Fruit fly (Drosophila melanogaster) whole organism, embryonic: Measurements from ENCODE around the gene HDAC4.
A peak's percentile ranks its signal among the peaks of the same experiment; 100 is the strongest.

Source experiments
- Antp ChIP-seq: fragments of 200-800 bp; sonication (Bioruptor generic); optimal IDR thresholded peaks from 3 replicates; lab custom pipeline; 2016; ENCODE audit warnings: missing biosample characterization, missing genetic modification characterization
- CG10462 ChIP-seq: fragments of 200-800 bp; sonication (Bioruptor generic); optimal IDR thresholded peaks from 2 replicates; lab custom pipeline; 2016; ENCODE audit warnings: missing biosample characterization, missing genetic modification characterization
- CG10979 ChIP-seq: fragments of 200-800 bp; sonication (Bioruptor generic); optimal IDR thresholded peaks from 2 replicates; lab custom pipeline; 2018; ENCODE audit warnings: missing biosample characterization, mild to moderate bottlenecking, missing genetic modification characterization, moderate library complexity
- CG12219 ChIP-seq: fragments of 200-800 bp; sonication (Bioruptor generic); optimal IDR thresholded peaks from 3 replicates; lab custom pipeline; 2018; ENCODE audit warnings: missing biosample characterization, mild to moderate bottlenecking, missing genetic modification characterization
- CG14441 ChIP-seq: fragments of 200-800 bp; sonication (Bioruptor generic); IDR thresholded peaks from 2 replicates; pipeline ENCODE4 v1.3.6; 2022; ENCODE audit warnings: missing biosample characterization, missing genetic modification characterization
- CG15479 ChIP-seq: fragments of 200-800 bp; sonication (Bioruptor generic); optimal IDR thresholded peaks from 3 replicates; lab custom pipeline; 2019; ENCODE audit warnings: missing biosample characterization, mild to moderate bottlenecking, missing genetic modification characterization, moderate library complexity
- CG17328 ChIP-seq: fragments of 200-800 bp; sonication (Bioruptor generic); IDR thresholded peaks from 2 replicates; pipeline ENCODE4 v1.3.6; 2022; ENCODE audit warnings: missing biosample characterization, missing genetic modification characterization
- CG4282 ChIP-seq: fragments of 200-800 bp; sonication (Bioruptor generic); optimal IDR thresholded peaks from 2 replicates; lab custom pipeline; 2016; ENCODE audit warnings: missing biosample characterization, missing genetic modification characterization
- CG43689 ChIP-seq: fragments of 200-800 bp; sonication (Bioruptor generic); IDR thresholded peaks from 2 replicates; pipeline ENCODE4 v1.3.6; 2022; ENCODE audit warnings: missing biosample characterization, missing genetic modification characterization
- CG5953 ChIP-seq: fragments of 200-800 bp; sonication (Bioruptor generic); IDR thresholded peaks from 2 replicates; pipeline ENCODE4 v1.3.6; 2022; ENCODE audit warnings: missing biosample characterization, missing genetic modification characterization
- CG6272 ChIP-seq: fragments of 200-800 bp; sonication (Bioruptor generic); IDR thresholded peaks from 2 replicates; pipeline ENCODE4 v1.3.6; 2022; ENCODE audit warnings: missing biosample characterization, missing genetic modification characterization
- CG7357 ChIP-seq: fragments of 200-800 bp; sonication (Bioruptor generic); IDR thresholded peaks from 3 replicates; pipeline ENCODE4 v1.3.6; 2022; ENCODE audit warnings: missing biosample characterization, missing genetic modification characterization
- CG7928 ChIP-seq: fragments of 200-800 bp; sonication (Bioruptor generic); optimal IDR thresholded peaks from 2 replicates; lab custom pipeline; 2017; ENCODE audit warnings: missing biosample characterization, mild to moderate bottlenecking, missing genetic modification characterization
- CG7963 ChIP-seq: fragments of 200-800 bp; sonication (Bioruptor generic); IDR thresholded peaks from 3 replicates; pipeline ENCODE4 v1.3.6; 2022; ENCODE audit warnings: missing biosample characterization, missing genetic modification characterization; ENCODE audit not compliant: partially characterized antibody
- CG8924 ChIP-seq: fragments of 200-800 bp; optimal IDR thresholded peaks from 3 replicates; lab custom pipeline; 2019; ENCODE audit warnings: missing biosample characterization, mild to moderate bottlenecking, missing genetic modification characterization, moderate library complexity
- CHES-1-like ChIP-seq: fragments of 200-800 bp; sonication (Bioruptor generic); optimal IDR thresholded peaks from 2 replicates; lab custom pipeline; 2016; ENCODE audit warnings: missing biosample characterization, missing genetic modification characterization
- D19A ChIP-seq: fragments of 200-800 bp; optimal IDR thresholded peaks from 3 replicates; lab custom pipeline; 2019; ENCODE audit warnings: missing biosample characterization, mild to moderate bottlenecking, missing genetic modification characterization, moderate library complexity
- D19B ChIP-seq: fragments of 200-800 bp; sonication (Bioruptor generic); optimal IDR thresholded peaks from 2 replicates; lab custom pipeline; 2017; ENCODE audit warnings: missing biosample characterization, mild to moderate bottlenecking, missing genetic modification characterization
- Dip3 ChIP-seq: fragments of 200-800 bp; sonication (Bioruptor generic); optimal IDR thresholded peaks from 3 replicates; lab custom pipeline; 2016; ENCODE audit warnings: missing biosample characterization, missing genetic modification characterization
- HLH54F ChIP-seq: fragments of 200-800 bp; sonication (Bioruptor generic); optimal IDR thresholded peaks from 3 replicates; lab custom pipeline; 2016; ENCODE audit warnings: missing biosample characterization, missing genetic modification characterization
- HmgZ ChIP-seq: fragments of 200-800 bp; sonication (Bioruptor generic); optimal IDR thresholded peaks from 2 replicates; lab custom pipeline; 2018; ENCODE audit warnings: missing biosample characterization, mild to moderate bottlenecking, missing genetic modification characterization
- Lhr ChIP-seq: fragments of 200-800 bp; sonication (Bioruptor generic); optimal IDR thresholded peaks from 3 replicates; lab custom pipeline; 2017; ENCODE audit warnings: mild to moderate bottlenecking, missing biosample characterization, missing genetic modification reagents, missing genetic modification characterization
- Lim3 ChIP-seq: fragments of 200-800 bp; sonication (Bioruptor generic); IDR thresholded peaks from 2 replicates; pipeline ENCODE4 v1.3.6; 2022; ENCODE audit warnings: missing biosample characterization, missing genetic modification characterization
- Lpt ChIP-seq: fragments of >200 bp; optimal IDR thresholded peaks from 2 replicates; lab custom pipeline; 2018; ENCODE audit warnings: missing biosample characterization, missing genetic modification characterization
- NfI ChIP-seq: fragments of 200-800 bp; sonication (Bioruptor generic); optimal IDR thresholded peaks from 3 replicates; lab custom pipeline; 2018; ENCODE audit warnings: missing biosample characterization, mild to moderate bottlenecking, missing genetic modification characterization, moderate library complexity
- Sox102F ChIP-seq: fragments of 200-800 bp; sonication (Bioruptor generic); optimal IDR thresholded peaks from 2 replicates; lab custom pipeline; 2018; ENCODE audit warnings: missing biosample characterization, mild to moderate bottlenecking, missing genetic modification characterization, moderate library complexity
- Stat92E ChIP-seq, 3 experiments: fragments of >200 bp in 2 of 3; fragments of 200-800 bp in 1 of 3; sonication (Bioruptor generic) in 1 of 3; optimal IDR thresholded peaks; 2 replicates each; lab custom pipeline; 2017 to 2019; ENCODE audit warnings: missing biosample characterization in 3 of 3, missing genetic modification characterization in 3 of 3, mild to moderate bottlenecking in 1 of 3, moderate library complexity in 1 of 3
- Xbp1 ChIP-seq: fragments of 200-800 bp; sonication (Bioruptor generic); optimal IDR thresholded peaks from 3 replicates; lab custom pipeline; 2016; ENCODE audit warnings: missing biosample characterization, mild to moderate bottlenecking, missing genetic modification characterization
- btn ChIP-seq: fragments of 200-800 bp; sonication (Bioruptor generic); optimal IDR thresholded peaks from 2 replicates; lab custom pipeline; 2016; ENCODE audit warnings: missing biosample characterization, missing genetic modification characterization
- cas ChIP-seq: fragments of 200-800 bp; sonication (Bioruptor generic); IDR thresholded peaks from 2 replicates; pipeline ENCODE4 v1.3.6; 2022; ENCODE audit warnings: missing biosample characterization, missing genetic modification characterization
- cg ChIP-seq: fragments of 200-800 bp; sonication (Bioruptor generic); optimal IDR thresholded peaks from 3 replicates; lab custom pipeline; 2019; ENCODE audit warnings: missing biosample characterization, mild to moderate bottlenecking, missing genetic modification characterization, moderate library complexity
- chinmo ChIP-seq: fragments of 200-800 bp; sonication (Bioruptor generic); IDR thresholded peaks from 4 replicates; pipeline ENCODE4 v1.3.6; 2022; ENCODE audit warnings: missing biosample characterization, missing genetic modification characterization; ENCODE audit not compliant: partially characterized antibody
- corto ChIP-seq: fragments of 200-800 bp; sonication (Bioruptor generic); optimal IDR thresholded peaks from 2 replicates; lab custom pipeline; 2016; ENCODE audit warnings: missing biosample characterization, mild to moderate bottlenecking, missing genetic modification characterization, moderate library complexity
- crc ChIP-seq: fragments of 200-800 bp; sonication (Bioruptor generic); optimal IDR thresholded peaks from 2 replicates; lab custom pipeline; 2016; ENCODE audit warnings: missing biosample characterization, missing genetic modification characterization
- da ChIP-seq: fragments of 200-800 bp; sonication (Bioruptor generic); optimal IDR thresholded peaks from 2 replicates; lab custom pipeline; 2016; ENCODE audit warnings: missing biosample characterization, missing genetic modification characterization
- ems ChIP-seq: fragments of 200-800 bp; sonication (Bioruptor generic); optimal IDR thresholded peaks from 3 replicates; lab custom pipeline; 2016; ENCODE audit warnings: missing biosample characterization, missing genetic modification characterization
- gfzf ChIP-seq: fragments of 200-800 bp; sonication (Bioruptor generic); optimal IDR thresholded peaks from 2 replicates; lab custom pipeline; 2016; ENCODE audit warnings: missing biosample characterization, mild to moderate bottlenecking, missing genetic modification characterization, moderate library complexity
- gsb ChIP-seq: fragments of 200-800 bp; sonication (Bioruptor generic); IDR thresholded peaks from 2 replicates; pipeline ENCODE4 v1.3.6; 2022; ENCODE audit warnings: missing biosample characterization, missing genetic modification characterization
- gt ChIP-seq: fragments of 200-800 bp; sonication (Bioruptor generic); IDR thresholded peaks from 2 replicates; pipeline ENCODE4 v1.3.6; 2022; ENCODE audit warnings: missing biosample characterization, missing genetic modification characterization
- ind ChIP-seq: fragments of 200-800 bp; sonication (Bioruptor generic); optimal IDR thresholded peaks from 3 replicates; lab custom pipeline; 2016; ENCODE audit warnings: missing biosample characterization, missing genetic modification characterization
- lov ChIP-seq, 2 experiments: fragments of 200-800 bp in 1 of 2; fragments of >200 bp in 1 of 2; sonication (Bioruptor generic) in 1 of 2; IDR thresholded peaks in 1 of 2; optimal IDR thresholded peaks in 1 of 2; 2 replicates in 1 of 2; 3 replicates in 1 of 2; pipeline versions ENCODE4 v1.3.6 to Lab custom; 2017 to 2022; ENCODE audit warnings: missing biosample characterization in 1 of 2, missing genetic modification characterization in 1 of 2
- nerfin-1 ChIP-seq: fragments of 200-800 bp; sonication (Bioruptor generic); optimal IDR thresholded peaks from 3 replicates; lab custom pipeline; 2019; ENCODE audit warnings: missing biosample characterization, mild to moderate bottlenecking, missing genetic modification characterization, moderate library complexity
- odd ChIP-seq: fragments of 200-800 bp; sonication (Bioruptor generic); optimal IDR thresholded peaks from 2 replicates; lab custom pipeline; 2017; ENCODE audit warnings: missing biosample characterization, mild to moderate bottlenecking, missing genetic modification characterization
- pb ChIP-seq: fragments of 200-800 bp; sonication (Bioruptor generic); optimal IDR thresholded peaks from 3 replicates; lab custom pipeline; 2016; ENCODE audit warnings: missing biosample characterization, missing genetic modification characterization
- salm ChIP-seq: fragments of 200-800 bp; sonication (Bioruptor generic); optimal IDR thresholded peaks from 2 replicates; lab custom pipeline; 2018; ENCODE audit warnings: missing biosample characterization, mild to moderate bottlenecking, missing genetic modification characterization
- schlank ChIP-seq: fragments of 200-800 bp; sonication (Bioruptor generic); optimal IDR thresholded peaks from 2 replicates; lab custom pipeline; 2018; ENCODE audit warnings: missing biosample characterization, mild to moderate bottlenecking, missing genetic modification characterization
- sna ChIP-seq: fragments of 200-800 bp; sonication (Bioruptor generic); IDR thresholded peaks from 2 replicates; pipeline ENCODE4 v1.3.6; 2022; ENCODE audit warnings: missing biosample characterization, missing genetic modification characterization; ENCODE audit not compliant: partially characterized antibody
- tgo ChIP-seq: fragments of 200-800 bp; sonication (Bioruptor generic); IDR thresholded peaks from 3 replicates; pipeline ENCODE4 v1.3.6; 2022; ENCODE audit warnings: missing biosample characterization, missing genetic modification characterization
- wdn ChIP-seq: fragments of 200-800 bp; sonication (Bioruptor generic); IDR thresholded peaks from 2 replicates; pipeline ENCODE4 v1.3.6; 2022; ENCODE audit warnings: missing biosample characterization, missing genetic modification characterization
- wor ChIP-seq: fragments of 200-800 bp; sonication (Bioruptor generic); IDR thresholded peaks from 2 replicates; pipeline ENCODE4 v1.3.6; 2022; ENCODE audit warnings: missing biosample characterization, missing genetic modification characterization

Gene HDAC4

dm6 chrX:13274429-13275095, 10.9 kb downstream of the HDAC4 start (continued):
- TF ChIP-seq CG4282 (GFP tag; lab: Kevin White, UChicago) (no peak), lov (optimal IDR thresholded peaks at IDR 0.05; lab: Kevin White, UChicago) (no peak), lov (GFP tag; IDR thresholded peaks at IDR 0.05; lab: Robert Waterston, UW) (no peak), cg (no peak), gt (no peak), CG7963 (GFP tag; lab: Robert Waterston, UW) (no peak), CG5953 (GFP tag; lab: Robert Waterston, UW) (0 out of 2 replicates have a peak, but pooled peaks have one; percentile 33), gsb (no peak), D19A (peak; percentile 76), wdn (GFP tag; lab: Robert Waterston, UW) (no peak), CG14441 (peak; percentile 46; the same call in 1 of the 2 replicates), Stat92E (GFP tag; optimal IDR thresholded peaks at IDR 0.05; lab: Kevin White, UChicago) (no peak), crc (GFP tag; lab: Kevin White, UChicago) (no peak), CG12219 (GFP tag; lab: Kevin White, UChicago) (no peak), HmgZ (tag; lab: Kevin White, UChicago) (no peak), D19B (GFP tag; lab: Kevin White, UChicago) (no peak), tgo (GFP tag; lab: Robert Waterston, UW) (peak; percentile 65), ind (GFP tag; lab: Kevin White, UChicago) (peak; percentile 9), salm (tag; lab: Kevin White, UChicago) (peak; percentile 68), Antp (GFP tag; lab: Kevin White, UChicago) (no peak), CG10979 (peak; percentile 82), Lpt (GFP tag; lab: Kevin White, UChicago) (no peak), btn (GFP tag; lab: Kevin White, UChicago) (no peak), chinmo (GFP tag; lab: Robert Waterston, UW) (no peak), pb (GFP tag; lab: Kevin White, UChicago) (no peak), CG17328 (GFP tag; lab: Robert Waterston, UW) (peak; percentile 50; the same call in 1 of the 2 replicates), schlank (tag; lab: Kevin White, UChicago) (no peak), CG8924 (peak; percentile 66), Dip3 (GFP tag; lab: Kevin White, UChicago) (no peak), da (no peak), HLH54F (GFP tag; lab: Kevin White, UChicago) (peak; percentile 11), CG7357 (GFP tag; lab: Robert Waterston, UW) (0 out of 3 replicates have a peak, but pooled peaks have one; percentile 41), sna (no peak), CG15479 (no peak), Lim3 (GFP tag; lab: Robert Waterston, UW) (no peak), CG7928 (GFP tag; lab: Kevin White, UChicago) (no peak), NfI (peak; percentile 29), Sox102F (GFP tag; lab: Kevin White, UChicago) (peak; percentile 77), corto (GFP tag; lab: Kevin White, UChicago) (no peak), nerfin-1 (tag; lab: Kevin White, UChicago) (peak; percentile 59), gfzf (GFP tag; lab: Kevin White, UChicago) (no peak), wor (GFP tag; lab: Robert Waterston, UW) (peak; percentile 37), CG10462 (no peak), CG6272 (GFP tag; lab: Robert Waterston, UW) (no peak), Xbp1 (peak; percentile 54), CG43689 (GFP tag; lab: Robert Waterston, UW) (no peak), odd (peak; percentile 26), Lhr (GFP tag; lab: Kevin White, UChicago) (no peak), CHES-1-like (GFP tag; lab: Kevin White, UChicago) (no peak), cas (no peak), ems (GFP tag; lab: Kevin White, UChicago) (no peak)
